Worm (Caenorhabditis elegans) whole organism, young adult: ENCODE results near the gene F49E10.4.
A peak's percentile ranks its signal among the peaks of the same experiment; 100 is the strongest.

ENCODE experiments used
- F33H1.4 ChIP-seq: fragments of 200-800 bp; sonication (Bioruptor generic); IDR thresholded peaks from 2 replicates; pipeline ENCODE4 v1.3.6; 2022; ENCODE audit warnings: missing genetic modification reagents, missing genetic modification characterization, missing compliant biosample characterization
- F55B11.4 ChIP-seq: sonication (generic microtip); optimal IDR thresholded peaks from 2 replicates; lab custom pipeline; 2016; ENCODE audit warnings: missing compliant biosample characterization, missing genetic modification characterization, borderline replicate concordance; ENCODE audit not compliant: insufficient read depth
- F57C9.4 ChIP-seq: sonication (generic microtip); optimal IDR thresholded peaks from 2 replicates; lab custom pipeline; 2017; ENCODE audit warnings: mild to moderate bottlenecking, missing genetic modification characterization, missing compliant biosample characterization
- T26A5.8 ChIP-seq: sonication (generic microtip); optimal IDR thresholded peaks from 2 replicates; lab custom pipeline; 2016; ENCODE audit warnings: missing genetic modification characterization, missing compliant biosample characterization
- Y56A3A.18 ChIP-seq: fragments of 200-800 bp; sonication (Bioruptor generic); IDR thresholded peaks from 2 replicates; pipeline ENCODE4 v1.3.6; 2022; ENCODE audit warnings: missing genetic modification reagents, missing genetic modification characterization, missing compliant biosample characterization
- Y67H2A.10 ChIP-seq: fragments of 200-800 bp; sonication (Bioruptor generic); conservative IDR thresholded peaks from 2 replicates; pipeline ENCODE4 v1.3.6; 2022; ENCODE audit warnings: missing genetic modification reagents, missing genetic modification characterization, missing compliant biosample characterization
- aptf-2 ChIP-seq: fragments of 200-800 bp; sonication (Bioruptor generic); conservative IDR thresholded peaks from 2 replicates; pipeline ENCODE4 v1.3.6; 2022; ENCODE audit warnings: missing genetic modification reagents, missing genetic modification characterization, missing compliant biosample characterization
- athp-1 ChIP-seq: sonication (generic microtip); optimal IDR thresholded peaks from 2 replicates; lab custom pipeline; 2017; ENCODE audit warnings: mild to moderate bottlenecking, missing genetic modification characterization, missing compliant biosample characterization
- attf-6 ChIP-seq: fragments of 200-800 bp; sonication (Bioruptor generic); IDR thresholded peaks from 2 replicates; pipeline ENCODE4 v1.3.6; 2022; ENCODE audit warnings: missing genetic modification reagents, missing genetic modification characterization, missing compliant biosample characterization
- ccch-3 ChIP-seq: fragments of 200-800 bp; sonication (Bioruptor generic); optimal IDR thresholded peaks from 2 replicates; lab custom pipeline; 2018; ENCODE audit warnings: mild to moderate bottlenecking, missing genetic modification characterization, missing compliant biosample characterization
- ceh-27 ChIP-seq: fragments of 200-800 bp; sonication (Bioruptor generic); optimal IDR thresholded peaks from 2 replicates; lab custom pipeline; 2018; ENCODE audit warnings: mild to moderate bottlenecking, missing genetic modification characterization, moderate library complexity, missing compliant biosample characterization
- ceh-58 ChIP-seq: fragments of 200-800 bp; sonication (Bioruptor generic); IDR thresholded peaks from 2 replicates; pipeline ENCODE4 v1.3.6; 2022; ENCODE audit warnings: missing genetic modification characterization, missing compliant biosample characterization
- ceh-79 ChIP-seq: sonication (generic microtip); optimal IDR thresholded peaks from 2 replicates; lab custom pipeline; 2017; ENCODE audit warnings: mild to moderate bottlenecking, missing genetic modification characterization, missing compliant biosample characterization
- egl-44 ChIP-seq: fragments of 200-800 bp; sonication (Bioruptor generic); IDR thresholded peaks from 2 replicates; pipeline ENCODE4 v1.3.6; 2022; ENCODE audit warnings: missing genetic modification reagents, missing genetic modification characterization, missing compliant biosample characterization
- egrh-3 ChIP-seq: fragments of 200-800 bp; sonication (Bioruptor generic); IDR thresholded peaks from 2 replicates; pipeline ENCODE4 v1.3.6; 2022; ENCODE audit warnings: missing genetic modification reagents, missing genetic modification characterization, missing compliant biosample characterization
- gei-17 ChIP-seq: fragments of 200-800 bp; sonication (Bioruptor generic); optimal IDR thresholded peaks from 2 replicates; lab custom pipeline; 2018; ENCODE audit warnings: mild to moderate bottlenecking, missing genetic modification characterization, missing compliant biosample characterization
- lsl-1 ChIP-seq: fragments of 200-800 bp; sonication (Bioruptor generic); optimal IDR thresholded peaks from 2 replicates; lab custom pipeline; 2018; ENCODE audit warnings: mild to moderate bottlenecking, missing genetic modification characterization, moderate library complexity, missing compliant biosample characterization
- madf-10 ChIP-seq: sonication (generic microtip); optimal IDR thresholded peaks from 2 replicates; lab custom pipeline; 2016; ENCODE audit warnings: mild to moderate bottlenecking, missing genetic modification characterization, missing compliant biosample characterization
- madf-3 ChIP-seq: fragments of 200-800 bp; sonication (Bioruptor generic); IDR thresholded peaks from 2 replicates; pipeline ENCODE4 v1.3.6; 2022; ENCODE audit warnings: missing genetic modification reagents, missing genetic modification characterization, missing compliant biosample characterization
- mel-28 ChIP-seq: sonication (generic microtip); optimal IDR thresholded peaks from 2 replicates; lab custom pipeline; 2016; ENCODE audit warnings: borderline replicate concordance, mild to moderate bottlenecking, missing genetic modification characterization, missing compliant biosample characterization
- nfya-1 ChIP-seq: sonication (generic microtip); optimal IDR thresholded peaks from 2 replicates; lab custom pipeline; 2017; ENCODE audit warnings: antibody characterized with exemption, missing compliant biosample characterization, missing genetic modification characterization, borderline replicate concordance; ENCODE audit not compliant: insufficient read depth
- nhr-80 ChIP-seq: sonication (generic microtip); optimal IDR thresholded peaks from 2 replicates; lab custom pipeline; 2016; ENCODE audit warnings: missing genetic modification characterization, missing compliant biosample characterization
- pbrm-1 ChIP-seq: fragments of 200-800 bp; sonication (Bioruptor generic); IDR thresholded peaks from 2 replicates; pipeline ENCODE4 v1.3.6; 2022; ENCODE audit warnings: missing genetic modification reagents, missing genetic modification characterization, missing compliant biosample characterization
- rec-8 ChIP-seq, 2 experiments: sonication (generic microtip); optimal IDR thresholded peaks; 2 replicates each; lab custom pipeline; 2016; ENCODE audit warnings: mild to moderate bottlenecking in 2 of 2, missing genetic modification characterization in 2 of 2, missing genetic modification reagents in 2 of 2, missing genotype in 2 of 2, missing biosample characterization in 1 of 2, missing compliant biosample characterization in 1 of 2, moderate library complexity in 1 of 2
- somi-1 ChIP-seq: fragments of 200-800 bp; sonication (Bioruptor generic); optimal IDR thresholded peaks from 2 replicates; lab custom pipeline; 2018; ENCODE audit warnings: mild to moderate bottlenecking, missing genetic modification characterization, missing compliant biosample characterization
- sptf-2 ChIP-seq: fragments of 200-800 bp; sonication (Bioruptor generic); optimal IDR thresholded peaks from 2 replicates; lab custom pipeline; 2018; ENCODE audit warnings: mild to moderate bottlenecking, missing genetic modification characterization, missing compliant biosample characterization
- unc-62 ChIP-seq: fragments of 150-350 bp; optimal IDR thresholded peaks from 2 replicates; lab custom pipeline; 2014; ENCODE audit warnings: missing biosample characterization, missing genetic modification reagents, missing genetic modification characterization

Gene F49E10.4

ce11 chrX:5875567-5875966 lies at the start of gene F49E10.4:
TSS of gene F49E10.4 (plus strand) at chrX:5875867.
- TF ChIP-seq madf-10 (tag; lab: Kevin White, UChicago), result no peak
- TF ChIP-seq ceh-27 (GFP tag; lab: Kevin White, UChicago), result peak; percentile 35

ce11 chrX:5826976-5827375 lies 48.7 kb upstream of the F49E10.4 start:
- TF ChIP-seq F55B11.4, result no peak
- no peak for TF ChIP-seq egl-44 (GFP tag; lab: Robert Waterston, UW)
- TF ChIP-seq ceh-58 (GFP tag; lab: Robert Waterston, UW), result no peak
- TF ChIP-seq gei-17 (GFP tag; lab: Kevin White, UChicago), result no peak
- TF ChIP-seq Y56A3A.18 (GFP tag; lab: Robert Waterston, UW), result no peak
- TF ChIP-seq somi-1 (GFP tag; lab: Kevin White, UChicago), result no peak
- TF ChIP-seq Y67H2A.10 (GFP tag; lab: Robert Waterston, UW), result no peak
- TF ChIP-seq F33H1.4 (GFP tag; lab: Robert Waterston, UW), result no peak
- no peak for TF ChIP-seq pbrm-1 (GFP tag; lab: Robert Waterston, UW)
- TF ChIP-seq ccch-3 (GFP tag; lab: Kevin White, UChicago), result no peak
- no peak for TF ChIP-seq rec-8 (tag; optimal IDR thresholded peaks at IDR 0.05; lab: Kevin White, UChicago)
- TF ChIP-seq aptf-2 (GFP tag; lab: Robert Waterston, UW), result no peak
- no peak for TF ChIP-seq ceh-27 (GFP tag; lab: Kevin White, UChicago)

- TF ChIP-seq attf-6 (GFP tag; lab: Robert Waterston, UW), result no peak
- no peak for TF ChIP-seq mel-28 (tag; lab: Kevin White, UChicago)
- no peak for TF ChIP-seq T26A5.8 (tag; lab: Kevin White, UChicago)
- TF ChIP-seq F55B11.4, result no peak
- no peak for TF ChIP-seq egrh-3
- TF ChIP-seq unc-62 (GFP tag; lab: Kevin White, UChicago), result no peak
- TF ChIP-seq Y67H2A.10 (GFP tag; lab: Robert Waterston, UW), result no peak
- no peak for TF ChIP-seq lsl-1 (GFP tag; lab: Kevin White, UChicago)
- TF ChIP-seq nfya-1 (tag; lab: Kevin White, UChicago), result no peak
- no peak for TF ChIP-seq F57C9.4 (tag; lab: Kevin White, UChicago)
- TF ChIP-seq ceh-79 (tag; lab: Kevin White, UChicago), result no peak
- TF ChIP-seq, all 124 proteins: peak for 0
These were observed 47.6 kb upstream of the F49E10.4 start for ce11 chrX:5828085-5828484.

ce11 chrX:5829175-5829574 lies 46.5 kb upstream of the F49E10.4 start, which contains the start of gene acp-5:
TSS of gene acp-5 (plus strand) at chrX:5829435.
- TF ChIP-seq nhr-80 (peak; percentile 40), madf-3 (GFP tag; lab: Robert Waterston, UW) (no peak), sptf-2 (GFP tag; lab: Kevin White, UChicago) (no peak), athp-1 (no peak)
- TF ChIP-seq, all 124 proteins: peak for 1

ce11 chrX:5831827-5832226 lies 43.8 kb upstream of the F49E10.4 start:
- no peak for TF ChIP-seq rec-8 (tag; optimal IDR thresholded peaks at IDR 0.05; lab: Kevin White, UChicago)
- peak; percentile 19 for TF ChIP-seq nhr-80

- peak; percentile 30 for TF ChIP-seq nhr-80
- TF ChIP-seq sptf-2 (GFP tag; lab: Kevin White, UChicago), result no peak
These were observed 40.8 kb upstream of the F49E10.4 start, which contains the start of gene F13D11.4 for ce11 chrX:5834581-5835481. TSS of gene F13D11.4 (minus strand) at chrX:5834805.
